Worm (Caenorhabditis elegans) whole organism, L4 larva: ENCODE data around the gene C01B9.4.

Experiments used
- F26F4.8 ChIP-seq: fragments of 200-800 bp; sonication (Bioruptor generic); conservative IDR thresholded peaks from 2 replicates; pipeline ENCODE4 v1.3.6; 2022; ENCODE audit warnings: missing genetic modification characterization, missing compliant biosample characterization
- Y48G9A.11 ChIP-seq: fragments of 200-800 bp; sonication (Bioruptor generic); IDR thresholded peaks from 2 replicates; pipeline ENCODE4 v1.3.6; 2022; ENCODE audit warnings: missing genetic modification reagents, missing genetic modification characterization, missing compliant biosample characterization
- Y75B8A.6 ChIP-seq: fragments of 200-800 bp; sonication (Bioruptor generic); IDR thresholded peaks from 2 replicates; pipeline ENCODE4 v1.3.6; 2022; ENCODE audit warnings: missing genetic modification reagents, missing genetic modification characterization, missing compliant biosample characterization
- ama-1 ChIP-seq: fragments of 150-350 bp; optimal IDR thresholded peaks from 2 replicates; lab custom pipeline; 2014; ENCODE audit warnings: inconsistent platforms, mixed read lengths
- ceh-44 ChIP-seq: fragments of 200-800 bp; sonication (Bioruptor generic); IDR thresholded peaks from 2 replicates; pipeline ENCODE4 v1.3.6; 2022; ENCODE audit warnings: missing genetic modification reagents, missing genetic modification characterization, missing compliant biosample characterization
- cey-2 ChIP-seq: sonication (generic microtip); optimal IDR thresholded peaks from 3 replicates; lab custom pipeline; 2017; ENCODE audit warnings: missing genetic modification characterization, mild to moderate bottlenecking, missing compliant biosample characterization, antibody characterized with exemption, borderline replicate concordance; ENCODE audit not compliant: insufficient read depth
- daf-16 ChIP-seq, 3 experiments: sonication (generic microtip); optimal IDR thresholded peaks; 2 replicates each; lab custom pipeline; 2016 to 2017; ENCODE audit warnings: missing genetic modification characterization in 3 of 3, missing genetic modification reagents in 3 of 3, mild to moderate bottlenecking in 2 of 3, missing compliant biosample characterization in 2 of 3, missing biosample characterization in 1 of 3, moderate library complexity in 1 of 3
- dmd-6 ChIP-seq: fragments of 200-800 bp; sonication (Bioruptor generic); IDR thresholded peaks from 2 replicates; pipeline ENCODE4 v1.3.6; 2022; ENCODE audit warnings: missing genetic modification reagents, missing genetic modification characterization, missing compliant biosample characterization
- dpl-1 ChIP-seq: fragments of 150-350 bp; optimal IDR thresholded peaks from 2 replicates; lab custom pipeline; 2014; ENCODE audit warnings: missing biosample characterization, missing genetic modification reagents, missing genetic modification characterization
- dve-1 ChIP-seq: sonication (generic microtip); optimal IDR thresholded peaks from 2 replicates; lab custom pipeline; 2017; ENCODE audit warnings: antibody characterized with exemption, mild to moderate bottlenecking, missing genetic modification characterization, missing compliant biosample characterization; ENCODE audit not compliant: insufficient read depth
- egl-27 ChIP-seq: sonication (generic microtip); optimal IDR thresholded peaks from 3 replicates; lab custom pipeline; 2017; ENCODE audit warnings: missing biosample characterization, missing genetic modification reagents, missing genetic modification characterization
- hif-1 ChIP-seq, 2 experiments: sonication (generic microtip); optimal IDR thresholded peaks; 2 replicates each; lab custom pipeline; 2016 to 2017; ENCODE audit warnings: missing compliant biosample characterization in 2 of 2, missing genetic modification characterization in 2 of 2, missing genetic modification reagents in 2 of 2, missing genotype in 2 of 2, mild to moderate bottlenecking in 1 of 2
- hlh-11 ChIP-seq: fragments of 200-800 bp; sonication (Bioruptor generic); optimal IDR thresholded peaks from 2 replicates; lab custom pipeline; 2018; ENCODE audit warnings: mild to moderate bottlenecking, missing genetic modification characterization, missing compliant biosample characterization
- hlh-30 ChIP-seq: sonication (generic microtip); optimal IDR thresholded peaks from 2 replicates; lab custom pipeline; 2017; ENCODE audit warnings: antibody characterized with exemption, mild to moderate bottlenecking, missing genetic modification characterization, missing compliant biosample characterization; ENCODE audit not compliant: insufficient read depth
- jun-1 ChIP-seq: fragments of 150-350 bp; optimal IDR thresholded peaks from 2 replicates; lab custom pipeline; 2014; ENCODE audit warnings: missing biosample characterization, missing genetic modification reagents, missing genetic modification characterization
- lin-39 ChIP-seq: fragments of 150-350 bp; optimal IDR thresholded peaks from 2 replicates; lab custom pipeline; 2014; ENCODE audit warnings: missing biosample characterization, missing genetic modification reagents, missing genetic modification characterization
- lsy-2 ChIP-seq, 2 experiments: fragments of 150-350 bp in 1 of 2; sonication (generic microtip) in 1 of 2; optimal IDR thresholded peaks; 2 replicates each; lab custom pipeline; 2014 to 2017; ENCODE audit warnings: missing biosample characterization in 2 of 2, missing genetic modification characterization in 2 of 2
- madf-5 ChIP-seq, 2 experiments: fragments of 200-800 bp; sonication (Bioruptor generic); IDR thresholded peaks; 2 replicates each; pipeline ENCODE4 v1.3.6; 2022; ENCODE audit warnings: missing compliant biosample characterization in 2 of 2, missing genetic modification characterization in 2 of 2
- mdl-1 ChIP-seq, 2 experiments: fragments of 150-350 bp in 1 of 2; sonication (generic microtip) in 1 of 2; optimal IDR thresholded peaks; 2 replicates each; lab custom pipeline; 2014 to 2017; ENCODE audit warnings: missing biosample characterization in 2 of 2, missing genetic modification characterization in 2 of 2
- mes-2 ChIP-seq: sonication (generic microtip); optimal IDR thresholded peaks from 2 replicates; lab custom pipeline; 2016; ENCODE audit warnings: missing genotype, mild to moderate bottlenecking, missing genetic modification characterization, missing compliant biosample characterization; ENCODE audit not compliant: poor library complexity, severe bottlenecking
- mxl-2 ChIP-seq: fragments of 200-800 bp; sonication (Bioruptor generic); conservative IDR thresholded peaks from 2 replicates; pipeline ENCODE4 v1.3.6; 2022; ENCODE audit warnings: missing genetic modification reagents, missing genetic modification characterization, missing compliant biosample characterization
- mxl-3 ChIP-seq: fragments of 200-800 bp; sonication (Bioruptor generic); optimal IDR thresholded peaks from 2 replicates; lab custom pipeline; 2018; ENCODE audit warnings: mild to moderate bottlenecking, missing genetic modification characterization, missing compliant biosample characterization
- nhr-28 ChIP-seq: fragments of 150-350 bp; optimal IDR thresholded peaks from 2 replicates; lab custom pipeline; 2014; ENCODE audit warnings: missing biosample characterization, missing genetic modification characterization
- nhr-41 ChIP-seq: fragments of 200-800 bp; sonication (Bioruptor generic); IDR thresholded peaks from 2 replicates; pipeline ENCODE4 v1.3.6; 2022; ENCODE audit warnings: missing genetic modification reagents, missing genetic modification characterization, missing compliant biosample characterization
- sdz-12 ChIP-seq: fragments of 200-800 bp; sonication (Bioruptor generic); optimal IDR thresholded peaks from 2 replicates; lab custom pipeline; 2018; ENCODE audit warnings: mild to moderate bottlenecking, missing genetic modification characterization, missing compliant biosample characterization
- snpc-1.2 ChIP-seq: fragments of 200-800 bp; sonication (Bioruptor generic); IDR thresholded peaks from 2 replicates; pipeline ENCODE4 v1.3.6; 2022; ENCODE audit warnings: missing genetic modification reagents, missing genetic modification characterization, missing compliant biosample characterization
- spr-1 ChIP-seq: sonication (generic microtip); optimal IDR thresholded peaks from 2 replicates; lab custom pipeline; 2016; ENCODE audit warnings: mild to moderate bottlenecking, missing genetic modification characterization, missing compliant biosample characterization
- tag-97 ChIP-seq: fragments of 200-800 bp; sonication (Bioruptor generic); IDR thresholded peaks from 2 replicates; pipeline ENCODE4 v1.3.6; 2022; ENCODE audit warnings: missing genetic modification characterization, missing compliant biosample characterization
- vab-7 ChIP-seq: fragments of 200-800 bp; sonication (Bioruptor generic); IDR thresholded peaks from 2 replicates; pipeline ENCODE4 v1.3.6; 2022; ENCODE audit warnings: missing genetic modification reagents, missing genetic modification characterization, missing compliant biosample characterization
- zag-1 ChIP-seq: fragments of 150-350 bp; optimal IDR thresholded peaks from 2 replicates; lab custom pipeline; 2014; ENCODE audit warnings: missing biosample characterization, missing genetic modification characterization

Gene C01B9.4

DNA sequence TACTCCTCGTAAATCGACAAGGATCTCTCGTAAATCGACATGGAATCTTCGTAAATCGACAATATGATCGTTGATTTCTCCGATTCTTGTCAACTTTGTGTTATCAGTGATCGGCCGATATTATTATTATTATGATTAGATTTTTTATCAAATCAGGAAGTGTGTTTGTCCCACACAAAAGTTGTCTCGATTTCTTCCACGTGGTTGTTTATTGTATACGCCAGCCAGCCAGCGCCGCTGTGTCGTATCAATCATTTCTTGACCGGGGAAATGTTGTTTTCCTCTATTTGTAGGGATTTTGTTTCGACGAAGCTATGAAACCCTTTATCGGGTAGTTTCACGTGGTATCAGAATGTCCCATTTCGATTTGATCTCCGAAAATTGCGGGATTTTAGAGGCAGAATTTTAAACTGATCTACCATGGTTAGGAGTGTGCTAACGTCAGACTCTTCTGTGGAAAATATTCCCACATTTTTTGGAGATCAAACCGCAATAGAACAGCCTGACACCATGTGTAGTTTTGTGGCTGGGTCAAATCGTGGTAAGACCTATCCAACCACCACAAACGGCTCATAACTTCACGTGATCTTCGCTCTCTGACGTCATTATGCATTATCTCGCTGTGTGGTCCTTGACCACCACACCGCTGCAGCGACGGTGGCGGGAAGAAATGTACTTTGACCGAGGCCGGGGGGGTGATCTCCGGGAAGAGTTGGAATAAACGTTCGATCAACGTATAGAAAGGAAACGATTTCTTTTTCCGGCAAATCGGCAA is 45.8 kb downstream of the C01B9.4 start (continued):
- TF ChIP-seq ceh-44 (GFP tag; lab: Robert Waterston, UW) (no peak), mes-2 (tag; lab: Kevin White, UChicago) (peak; percentile 29), cey-2 (tag; lab: Kevin White, UChicago) (no peak), lin-39 (tag; lab: Kevin White, UChicago) (no peak), mxl-2 (GFP tag; lab: Robert Waterston, UW) (no peak), mxl-3 (GFP tag; lab: Kevin White, UChicago) (peak; percentile 52), vab-7 (no peak), F26F4.8 (no peak), daf-16 (GFP tag; optimal IDR thresholded peaks at IDR 0.05; lab: Kevin White, UChicago) (no peak), daf-16 (tag; optimal IDR thresholded peaks at IDR 0.05; lab: Kevin White, UChicago) (peak; percentile 99), madf-5 (GFP tag; IDR thresholded peaks at IDR 0.05; lab: Robert Waterston, UW) (no peak), zag-1 (tag; lab: Kevin White, UChicago) (no peak), sdz-12 (GFP tag; lab: Kevin White, UChicago) (no peak), Y48G9A.11 (GFP tag; lab: Robert Waterston, UW) (no peak), jun-1 (tag; lab: Kevin White, UChicago) (no peak), tag-97 (GFP tag; lab: Robert Waterston, UW) (no peak), spr-1 (no peak)
- TF ChIP-seq, all 104 proteins: peak for 19

DNA sequence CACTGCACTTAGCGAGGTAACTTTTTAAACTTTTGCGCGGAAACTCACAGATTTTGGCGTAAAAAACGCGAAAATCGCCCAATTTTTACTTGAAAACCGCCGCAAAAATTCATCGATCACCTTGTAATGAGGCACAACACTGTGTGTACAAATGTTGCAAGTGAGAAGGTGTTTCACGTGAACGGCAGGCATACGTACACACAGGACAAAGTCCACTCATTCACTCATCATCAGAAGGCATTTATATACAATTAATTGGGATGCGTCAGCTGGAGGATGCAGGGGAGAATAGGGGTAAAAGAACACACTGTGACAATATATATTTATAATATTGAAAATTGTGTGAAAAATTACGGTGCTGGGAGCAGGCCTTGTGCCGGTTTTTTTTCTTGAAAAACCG is 46.9 kb downstream of the C01B9.4 start:
- TF ChIP-seq ama-1, result no peak
- TF ChIP-seq nhr-28 (tag; lab: Kevin White, UChicago), result peak; percentile 28
- TF ChIP-seq nhr-41 (GFP tag; lab: Robert Waterston, UW), result no peak
- TF ChIP-seq dve-1 (tag; lab: Kevin White, UChicago), result peak; percentile 34
- TF ChIP-seq hlh-30 (tag; lab: Kevin White, UChicago), result peak; percentile 18
- no peak for TF ChIP-seq dpl-1 (GFP tag; lab: Kevin White, UChicago)
- TF ChIP-seq mxl-2 (GFP tag; lab: Robert Waterston, UW), result peak; percentile 88
- no peak for TF ChIP-seq daf-16 (GFP tag; optimal IDR thresholded peaks at IDR 0.05; lab: Kevin White, UChicago)
- peak; percentile 52 for TF ChIP-seq daf-16 (tag; optimal IDR thresholded peaks at IDR 0.05; lab: Kevin White, UChicago)
- TF ChIP-seq snpc-1.2 (GFP tag; lab: Robert Waterston, UW), result peak; percentile 51; the same call in 1 of the 2 replicates
- TF ChIP-seq egl-27, result no peak
- TF ChIP-seq hlh-11 (tag; lab: Kevin White, UChicago), result peak; percentile 22
- no peak for TF ChIP-seq mdl-1 (tag; optimal IDR thresholded peaks at IDR 0.05; lab: Kevin White, UChicago)
- TF ChIP-seq lsy-2 (tag; optimal IDR thresholded peaks at IDR 0.05; lab: Kevin White, UChicago), result peak in 1 of 2 experiments; percentile 1

DNA sequence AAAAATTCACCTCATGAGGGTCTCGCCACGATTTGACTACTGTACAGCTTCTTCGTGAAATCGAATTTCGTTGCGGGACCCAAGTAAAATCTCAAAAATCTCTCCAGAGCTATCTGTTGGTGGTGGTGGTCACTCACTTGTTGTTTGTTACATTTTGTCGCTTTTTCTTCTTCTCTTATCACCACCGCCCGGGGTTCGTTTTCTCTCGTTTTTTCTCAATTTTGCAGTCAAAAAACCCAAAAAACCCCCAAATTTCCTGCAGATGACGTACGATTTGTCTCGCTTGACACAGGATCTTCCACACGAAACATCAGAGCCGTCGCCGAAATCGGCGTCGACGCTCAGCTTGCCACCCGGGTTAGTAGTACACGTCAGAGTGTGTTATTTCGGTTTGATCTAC is 47.7 kb downstream of the C01B9.4 start, which contains the start of gene R06B9.5:
Gene R06B9.5 (plus strand): TSS at position 232 of the 400 bp plus-strand sequence.
- no peak for TF ChIP-seq daf-16 (GFP tag; optimal IDR thresholded peaks at IDR 0.05; lab: Kevin White, UChicago)
- TF ChIP-seq daf-16 (tag; optimal IDR thresholded peaks at IDR 0.05; lab: Kevin White, UChicago), result peak; percentile 5
- TF ChIP-seq dmd-6 (GFP tag; lab: Robert Waterston, UW), result no peak

DNA sequence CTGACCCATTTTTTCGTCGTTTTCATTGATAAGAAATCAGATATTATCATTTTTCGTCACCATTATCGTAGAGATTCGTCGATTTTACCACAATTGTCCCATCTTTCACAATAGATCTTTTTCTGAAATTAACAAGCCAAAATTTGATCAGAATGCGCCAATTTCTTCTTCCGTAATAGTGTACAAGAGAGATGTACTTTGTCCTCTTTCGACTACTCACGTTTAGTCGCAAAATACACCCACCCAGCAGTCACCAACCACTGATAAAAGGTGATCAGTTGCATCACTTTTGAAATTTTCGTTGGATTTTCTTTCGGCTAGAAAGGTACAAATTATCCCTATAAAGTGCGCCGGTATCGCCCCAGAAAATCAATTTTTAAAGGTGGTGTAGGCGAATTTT is 51.2 kb downstream of the C01B9.4 start:
- TF ChIP-seq daf-16 (GFP tag; optimal IDR thresholded peaks at IDR 0.05; lab: Kevin White, UChicago) (no peak), daf-16 (tag; optimal IDR thresholded peaks at IDR 0.05; lab: Kevin White, UChicago) (peak; percentile 41), hif-1 (tag; optimal IDR thresholded peaks at IDR 0.05; lab: Kevin White, UChicago) (peak in 1 of 2 experiments; percentile 96), Y75B8A.6 (no peak), dmd-6 (GFP tag; lab: Robert Waterston, UW) (0 out of 2 replicates have a peak, but pooled peaks have one; percentile 12)
